Worm (Caenorhabditis elegans) whole organism, L4 larva: ENCODE measurements around the gene T21E8.4.

ENCODE experiments used
- D1046.2 ChIP-seq: fragments of 200-800 bp; sonication (Bioruptor generic); IDR thresholded peaks from 2 replicates; pipeline ENCODE4 v1.3.6; 2022; ENCODE audit warnings: missing genetic modification characterization, missing compliant biosample characterization
- F26F4.8 ChIP-seq: fragments of 200-800 bp; sonication (Bioruptor generic); conservative IDR thresholded peaks from 2 replicates; pipeline ENCODE4 v1.3.6; 2022; ENCODE audit warnings: missing genetic modification characterization, missing compliant biosample characterization
- F37D6.2 ChIP-seq: sonication (generic microtip); optimal IDR thresholded peaks from 2 replicates; lab custom pipeline; 2016; ENCODE audit warnings: mild to moderate bottlenecking, missing genetic modification characterization, missing compliant biosample characterization
- F49E8.2 ChIP-seq: sonication (generic microtip); optimal IDR thresholded peaks from 2 replicates; lab custom pipeline; 2016; ENCODE audit warnings: missing compliant biosample characterization, mild to moderate bottlenecking, missing genetic modification characterization, borderline replicate concordance
- R02D3.7 ChIP-seq: fragments of 150-350 bp; sonication (generic microtip); optimal IDR thresholded peaks from 3 replicates; lab custom pipeline; 2014; ENCODE audit warnings: missing biosample characterization, missing genetic modification characterization
- ceh-44 ChIP-seq: fragments of 200-800 bp; sonication (Bioruptor generic); IDR thresholded peaks from 2 replicates; pipeline ENCODE4 v1.3.6; 2022; ENCODE audit warnings: missing genetic modification reagents, missing genetic modification characterization, missing compliant biosample characterization
- cey-2 ChIP-seq: sonication (generic microtip); optimal IDR thresholded peaks from 3 replicates; lab custom pipeline; 2017; ENCODE audit warnings: missing genetic modification characterization, mild to moderate bottlenecking, missing compliant biosample characterization, antibody characterized with exemption, borderline replicate concordance; ENCODE audit not compliant: insufficient read depth
- daf-16 ChIP-seq, 3 experiments: sonication (generic microtip); optimal IDR thresholded peaks; 2 replicates each; lab custom pipeline; 2016 to 2017; ENCODE audit warnings: missing genetic modification characterization in 3 of 3, missing genetic modification reagents in 3 of 3, mild to moderate bottlenecking in 2 of 3, missing compliant biosample characterization in 2 of 3, missing biosample characterization in 1 of 3, moderate library complexity in 1 of 3
- dmd-6 ChIP-seq: fragments of 200-800 bp; sonication (Bioruptor generic); IDR thresholded peaks from 2 replicates; pipeline ENCODE4 v1.3.6; 2022; ENCODE audit warnings: missing genetic modification reagents, missing genetic modification characterization, missing compliant biosample characterization
- dve-1 ChIP-seq: sonication (generic microtip); optimal IDR thresholded peaks from 2 replicates; lab custom pipeline; 2017; ENCODE audit warnings: antibody characterized with exemption, mild to moderate bottlenecking, missing genetic modification characterization, missing compliant biosample characterization; ENCODE audit not compliant: insufficient read depth
- egl-27 ChIP-seq: sonication (generic microtip); optimal IDR thresholded peaks from 3 replicates; lab custom pipeline; 2017; ENCODE audit warnings: missing biosample characterization, missing genetic modification reagents, missing genetic modification characterization
- fkh-10 ChIP-seq: fragments of 150-350 bp; optimal IDR thresholded peaks from 2 replicates; lab custom pipeline; 2014; ENCODE audit warnings: missing biosample characterization, missing genetic modification reagents, missing genetic modification characterization
- hif-1 ChIP-seq, 2 experiments: sonication (generic microtip); optimal IDR thresholded peaks; 2 replicates each; lab custom pipeline; 2016 to 2017; ENCODE audit warnings: missing compliant biosample characterization in 2 of 2, missing genetic modification characterization in 2 of 2, missing genetic modification reagents in 2 of 2, missing genotype in 2 of 2, mild to moderate bottlenecking in 1 of 2
- hlh-11 ChIP-seq: fragments of 200-800 bp; sonication (Bioruptor generic); optimal IDR thresholded peaks from 2 replicates; lab custom pipeline; 2018; ENCODE audit warnings: mild to moderate bottlenecking, missing genetic modification characterization, missing compliant biosample characterization
- hlh-30 ChIP-seq: sonication (generic microtip); optimal IDR thresholded peaks from 2 replicates; lab custom pipeline; 2017; ENCODE audit warnings: antibody characterized with exemption, mild to moderate bottlenecking, missing genetic modification characterization, missing compliant biosample characterization; ENCODE audit not compliant: insufficient read depth
- hmg-1.1 ChIP-seq: fragments of 200-800 bp; sonication (Bioruptor generic); IDR thresholded peaks from 2 replicates; pipeline ENCODE4 v1.3.6; 2022; ENCODE audit warnings: missing genetic modification reagents, missing genetic modification characterization, missing compliant biosample characterization
- jun-1 ChIP-seq: fragments of 150-350 bp; optimal IDR thresholded peaks from 2 replicates; lab custom pipeline; 2014; ENCODE audit warnings: missing biosample characterization, missing genetic modification reagents, missing genetic modification characterization
- lin-1 ChIP-seq: fragments of 200-800 bp; sonication (Bioruptor generic); IDR thresholded peaks from 2 replicates; pipeline ENCODE4 v1.3.6; 2022; ENCODE audit warnings: missing genetic modification reagents, missing genetic modification characterization, missing compliant biosample characterization
- lin-13 ChIP-seq: fragments of 150-350 bp; optimal IDR thresholded peaks from 2 replicates; lab custom pipeline; 2014; ENCODE audit warnings: missing biosample characterization, missing genetic modification reagents, missing genetic modification characterization
- lin-38 ChIP-seq: fragments of 200-800 bp; sonication (Bioruptor generic); IDR thresholded peaks from 2 replicates; pipeline ENCODE4 v1.3.6; 2022; ENCODE audit warnings: missing genetic modification reagents, missing genetic modification characterization, missing compliant biosample characterization
- lsy-2 ChIP-seq, 2 experiments: fragments of 150-350 bp in 1 of 2; sonication (generic microtip) in 1 of 2; optimal IDR thresholded peaks; 2 replicates each; lab custom pipeline; 2014 to 2017; ENCODE audit warnings: missing biosample characterization in 2 of 2, missing genetic modification characterization in 2 of 2
- madf-9 ChIP-seq: fragments of 200-800 bp; sonication (Bioruptor generic); conservative IDR thresholded peaks from 2 replicates; pipeline ENCODE4 v1.3.6; 2022; ENCODE audit warnings: missing genetic modification reagents, missing genetic modification characterization, missing compliant biosample characterization
- mdl-1 ChIP-seq, 2 experiments: fragments of 150-350 bp in 1 of 2; sonication (generic microtip) in 1 of 2; optimal IDR thresholded peaks; 2 replicates each; lab custom pipeline; 2014 to 2017; ENCODE audit warnings: missing biosample characterization in 2 of 2, missing genetic modification characterization in 2 of 2
- mep-1 ChIP-seq: fragments of 150-350 bp; sonication (generic microtip); optimal IDR thresholded peaks from 3 replicates; lab custom pipeline; 2014; ENCODE audit warnings: missing biosample characterization, missing genetic modification characterization
- mes-2 ChIP-seq: sonication (generic microtip); optimal IDR thresholded peaks from 2 replicates; lab custom pipeline; 2016; ENCODE audit warnings: missing genotype, mild to moderate bottlenecking, missing genetic modification characterization, missing compliant biosample characterization; ENCODE audit not compliant: poor library complexity, severe bottlenecking
- mxl-2 ChIP-seq: fragments of 200-800 bp; sonication (Bioruptor generic); conservative IDR thresholded peaks from 2 replicates; pipeline ENCODE4 v1.3.6; 2022; ENCODE audit warnings: missing genetic modification reagents, missing genetic modification characterization, missing compliant biosample characterization
- mxl-3 ChIP-seq: fragments of 200-800 bp; sonication (Bioruptor generic); optimal IDR thresholded peaks from 2 replicates; lab custom pipeline; 2018; ENCODE audit warnings: mild to moderate bottlenecking, missing genetic modification characterization, missing compliant biosample characterization
- nhr-10 ChIP-seq: fragments of 150-350 bp; optimal IDR thresholded peaks from 2 replicates; lab custom pipeline; 2014; ENCODE audit warnings: missing biosample characterization, missing genetic modification characterization
- nhr-102 ChIP-seq: sonication (generic microtip); optimal IDR thresholded peaks from 2 replicates; lab custom pipeline; 2016; ENCODE audit warnings: mild to moderate bottlenecking, missing genetic modification characterization, moderate library complexity, missing compliant biosample characterization
- nhr-237 ChIP-seq: sonication (generic microtip); optimal IDR thresholded peaks from 2 replicates; lab custom pipeline; 2017; ENCODE audit warnings: missing biosample characterization, missing genetic modification characterization
- nhr-28 ChIP-seq: fragments of 150-350 bp; optimal IDR thresholded peaks from 2 replicates; lab custom pipeline; 2014; ENCODE audit warnings: missing biosample characterization, missing genetic modification characterization
- nhr-42 ChIP-seq: fragments of 200-800 bp; sonication (Bioruptor generic); IDR thresholded peaks from 2 replicates; pipeline ENCODE4 v1.3.6; 2022; ENCODE audit warnings: missing genetic modification characterization, missing compliant biosample characterization
- nhr-48 ChIP-seq: sonication (generic microtip); optimal IDR thresholded peaks from 2 replicates; lab custom pipeline; 2016; ENCODE audit warnings: mild to moderate bottlenecking, missing genetic modification characterization, missing compliant biosample characterization
- nhr-6 ChIP-seq: fragments of 150-350 bp; optimal IDR thresholded peaks from 2 replicates; lab custom pipeline; 2014; ENCODE audit warnings: missing biosample characterization, missing genetic modification characterization
- nhr-77 ChIP-seq: fragments of 150-350 bp; optimal IDR thresholded peaks from 2 replicates; lab custom pipeline; 2014; ENCODE audit warnings: missing biosample characterization, missing genetic modification characterization
- php-3 ChIP-seq: fragments of 200-800 bp; sonication (Bioruptor generic); IDR thresholded peaks from 2 replicates; pipeline ENCODE4 v1.3.6; 2022; ENCODE audit warnings: missing genetic modification reagents, missing genetic modification characterization, missing compliant biosample characterization
- rbr-2 ChIP-seq: sonication (generic microtip); optimal IDR thresholded peaks from 2 replicates; lab custom pipeline; 2016; ENCODE audit warnings: missing genotype, missing genetic modification characterization, missing compliant biosample characterization
- saeg-2 ChIP-seq: fragments of 200-800 bp; sonication (Bioruptor generic); IDR thresholded peaks from 2 replicates; pipeline ENCODE4 v1.3.6; 2022; ENCODE audit warnings: missing genetic modification reagents, missing genetic modification characterization, missing compliant biosample characterization
- snpc-1.2 ChIP-seq: fragments of 200-800 bp; sonication (Bioruptor generic); IDR thresholded peaks from 2 replicates; pipeline ENCODE4 v1.3.6; 2022; ENCODE audit warnings: missing genetic modification reagents, missing genetic modification characterization, missing compliant biosample characterization
- tag-97 ChIP-seq: fragments of 200-800 bp; sonication (Bioruptor generic); IDR thresholded peaks from 2 replicates; pipeline ENCODE4 v1.3.6; 2022; ENCODE audit warnings: missing genetic modification characterization, missing compliant biosample characterization
- tra-1 ChIP-seq: fragments of 200-800 bp; sonication (Bioruptor generic); IDR thresholded peaks from 2 replicates; pipeline ENCODE4 v1.3.6; 2022; ENCODE audit warnings: missing genetic modification reagents, missing genetic modification characterization, missing compliant biosample characterization
- unc-39 ChIP-seq: sonication (generic microtip); optimal IDR thresholded peaks from 2 replicates; lab custom pipeline; 2017; ENCODE audit warnings: missing biosample characterization, missing genetic modification characterization
- vab-7 ChIP-seq: fragments of 200-800 bp; sonication (Bioruptor generic); IDR thresholded peaks from 2 replicates; pipeline ENCODE4 v1.3.6; 2022; ENCODE audit warnings: missing genetic modification reagents, missing genetic modification characterization, missing compliant biosample characterization
- zag-1 ChIP-seq: fragments of 150-350 bp; optimal IDR thresholded peaks from 2 replicates; lab custom pipeline; 2014; ENCODE audit warnings: missing biosample characterization, missing genetic modification characterization
- zfp-2 ChIP-seq: sonication (generic microtip); optimal IDR thresholded peaks from 2 replicates; lab custom pipeline; 2016; ENCODE audit warnings: mild to moderate bottlenecking, missing genetic modification characterization, missing compliant biosample characterization
- zfp-3 ChIP-seq: fragments of 200-800 bp; sonication (Bioruptor generic); conservative IDR thresholded peaks from 2 replicates; pipeline ENCODE4 v1.3.6; 2022; ENCODE audit warnings: missing genetic modification reagents, missing genetic modification characterization, missing compliant biosample characterization

The T21E8.4 gene

DNA sequence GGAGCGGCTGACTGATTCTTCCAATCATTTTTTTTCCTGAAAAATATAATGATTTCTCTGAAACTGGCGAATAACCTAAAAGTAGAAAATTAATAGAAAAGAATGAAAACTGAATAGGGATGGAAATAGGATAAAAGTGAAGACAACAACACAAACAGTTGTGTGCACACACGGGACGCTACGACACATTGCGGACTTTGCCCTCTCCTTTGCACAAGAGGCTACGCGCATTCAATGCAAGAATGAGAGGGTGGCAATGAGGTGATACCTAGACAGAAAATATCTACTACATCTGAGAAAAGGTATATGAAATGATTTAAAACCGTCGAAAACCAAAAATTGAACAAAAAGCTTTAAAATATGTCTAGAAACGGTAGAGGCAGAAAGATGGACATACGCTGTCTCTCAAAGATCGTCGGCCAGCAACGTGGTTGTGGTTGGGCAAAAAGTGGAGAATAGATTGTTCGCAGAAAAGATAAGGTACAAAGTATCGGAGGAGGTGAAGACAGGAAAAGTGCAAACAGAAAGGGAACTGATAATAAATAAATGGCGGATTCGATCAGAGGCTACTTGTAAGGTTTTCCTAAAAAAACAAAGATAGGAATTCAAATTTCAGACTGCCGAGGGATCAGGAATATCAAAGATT, 19.6 kb downstream of the T21E8.4 start, which contains the start of gene suca-1 (continued):
- TF ChIP-seq madf-9 (GFP tag; lab: Robert Waterston, UW) (no peak), R02D3.7 (tag; lab: Kevin White, UChicago) (no peak), nhr-6 (tag; lab: Kevin White, UChicago) (peak; percentile 19), nhr-10 (tag; lab: Kevin White, UChicago) (no peak), D1046.2 (GFP tag; lab: Robert Waterston, UW) (no peak), hlh-11 (tag; lab: Kevin White, UChicago) (peak; percentile 56), vab-7 (GFP tag; lab: Robert Waterston, UW) (no peak), cey-2 (tag; lab: Kevin White, UChicago) (no peak), snpc-1.2 (GFP tag; lab: Robert Waterston, UW) (no peak), dve-1 (tag; lab: Kevin White, UChicago) (peak; percentile 21), php-3 (GFP tag; lab: Robert Waterston, UW) (no peak), hmg-1.1 (GFP tag; lab: Robert Waterston, UW) (peak; percentile 60; the same call in 1 of the 2 replicates), lsy-2 (tag; optimal IDR thresholded peaks at IDR 0.05; lab: Kevin White, UChicago) (peak; percentile 0 to 59), fkh-10 (no peak), mdl-1 (tag; optimal IDR thresholded peaks at IDR 0.05; lab: Kevin White, UChicago) (peak in 1 of 2 experiments; percentile 31), nhr-28 (tag; lab: Kevin White, UChicago) (peak; percentile 36), daf-16 (GFP tag; optimal IDR thresholded peaks at IDR 0.05; lab: Kevin White, UChicago) (no peak), daf-16 (tag; optimal IDR thresholded peaks at IDR 0.05; lab: Kevin White, UChicago) (peak; percentile 24), lin-1 (GFP tag; lab: Robert Waterston, UW) (no peak), tra-1 (GFP tag; lab: Robert Waterston, UW) (no peak), rbr-2 (tag; lab: Kevin White, UChicago) (peak; percentile 62), zfp-3 (GFP tag; lab: Robert Waterston, UW) (no peak), F37D6.2 (tag; lab: Kevin White, UChicago) (no peak), lin-38 (GFP tag; lab: Robert Waterston, UW) (no peak), mxl-2 (GFP tag; lab: Robert Waterston, UW) (no peak), saeg-2 (0 out of 2 replicates have a peak, but pooled peaks have one; percentile 18), mes-2 (peak; percentile 50), nhr-42 (GFP tag; lab: Robert Waterston, UW) (no peak)
- TF ChIP-seq, all 104 proteins: peak for 17

DNA sequence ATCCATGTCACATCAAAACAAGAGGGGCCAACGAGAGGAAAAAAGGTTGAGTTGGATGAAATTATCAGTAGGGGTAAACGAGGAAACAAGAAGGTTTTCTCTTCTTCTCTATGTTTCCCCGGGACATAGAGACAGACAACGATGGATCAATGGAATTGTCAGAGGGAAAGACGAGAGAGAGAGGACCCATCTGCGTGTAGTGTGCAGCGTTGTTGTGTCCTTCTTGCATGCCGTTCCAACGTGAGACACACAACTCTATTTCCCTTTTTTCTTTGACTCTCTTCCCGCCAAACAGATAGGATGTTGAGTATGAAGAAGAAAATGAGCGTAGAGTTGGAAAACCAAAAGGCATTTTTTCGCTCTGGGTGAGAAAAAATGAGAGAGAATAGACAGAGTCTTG, 20.3 kb downstream of the T21E8.4 start:
- TF ChIP-seq nhr-48, result peak; percentile 19
- no peak for TF ChIP-seq zfp-2 (tag; lab: Kevin White, UChicago)
- TF ChIP-seq ceh-44 (GFP tag; lab: Robert Waterston, UW), result no peak
- TF ChIP-seq nhr-237, result no peak
- TF ChIP-seq tag-97 (GFP tag; lab: Robert Waterston, UW), result no peak
- no peak for TF ChIP-seq zag-1 (tag; lab: Kevin White, UChicago)
- TF ChIP-seq dve-1 (tag; lab: Kevin White, UChicago), result peak; percentile 28
- peak; percentile 69 for TF ChIP-seq hmg-1.1 (GFP tag; lab: Robert Waterston, UW)
- TF ChIP-seq daf-16 (GFP tag; optimal IDR thresholded peaks at IDR 0.05; lab: Kevin White, UChicago), result peak in 1 of 2 experiments; percentile 77
- TF ChIP-seq daf-16 (tag; optimal IDR thresholded peaks at IDR 0.05; lab: Kevin White, UChicago), result peak; percentile 12
- no peak for TF ChIP-seq F49E8.2 (tag; lab: Kevin White, UChicago)
- peak; percentile 96 for TF ChIP-seq mxl-3
- peak; percentile 80 for TF ChIP-seq fkh-10
- TF ChIP-seq dmd-6 (GFP tag; lab: Robert Waterston, UW), result peak; percentile 71
- TF ChIP-seq nhr-102 (tag; lab: Kevin White, UChicago), result no peak
- no peak for TF ChIP-seq jun-1
- peak; percentile 49 for TF ChIP-seq hlh-30 (tag; lab: Kevin White, UChicago)
- peak; percentile 79 for TF ChIP-seq mep-1 (tag; lab: Kevin White, UChicago)
- TF ChIP-seq nhr-28 (tag; lab: Kevin White, UChicago), result peak; percentile 83
- no peak for TF ChIP-seq F26F4.8 (GFP tag; lab: Robert Waterston, UW)
- TF ChIP-seq nhr-77, result peak; percentile 49
- TF ChIP-seq mes-2, result peak; percentile 39
- no peak for TF ChIP-seq lin-13 (GFP tag; lab: Kevin White, UChicago)
- 0 out of 2 replicates have a peak, but pooled peaks have one; percentile 22 for TF ChIP-seq php-3 (GFP tag; lab: Robert Waterston, UW)
- TF ChIP-seq egl-27 (tag; lab: Kevin White, UChicago), result no peak
- no peak for TF ChIP-seq hif-1 (tag; optimal IDR thresholded peaks at IDR 0.05; lab: Kevin White, UChicago)
- TF ChIP-seq mdl-1 (tag; optimal IDR thresholded peaks at IDR 0.05; lab: Kevin White, UChicago), result peak in 1 of 2 experiments; percentile 79
- TF ChIP-seq unc-39 (tag; lab: Kevin White, UChicago), result no peak
